Worm (Caenorhabditis elegans) whole organism, midembryonic: ENCODE measurements around the gene F31F4.17.

ENCODE experiments used
- T22C8.4 ChIP-seq: fragments of 200-800 bp; sonication (Bioruptor generic); IDR thresholded peaks from 2 replicates; pipeline ENCODE4 v1.3.6; 2022; ENCODE audit warnings: missing genetic modification characterization, missing compliant biosample characterization
- flt-1 ChIP-seq: fragments of 200-800 bp; sonication (Bioruptor generic); IDR thresholded peaks from 2 replicates; pipeline ENCODE4 v1.3.6; 2022; ENCODE audit warnings: missing genetic modification characterization, missing compliant biosample characterization
- tab-1 ChIP-seq: fragments of 200-800 bp; sonication (Bioruptor generic); IDR thresholded peaks from 2 replicates; pipeline ENCODE4 v1.3.6; 2022; ENCODE audit warnings: missing genetic modification characterization, missing compliant biosample characterization
- ztf-29 ChIP-seq: fragments of 200-800 bp; sonication (Bioruptor generic); IDR thresholded peaks from 2 replicates; pipeline ENCODE4 v1.3.6; 2022; ENCODE audit warnings: missing genetic modification reagents, missing genetic modification characterization, missing compliant biosample characterization

ce11 chrV:671342-671741, 11.2 kb upstream of the F31F4.17 start, which contains the start of gene sru-24:
- TF ChIP-seq T22C8.4 (GFP tag; lab: Robert Waterston, UW) = no peak
- TF ChIP-seq flt-1 (GFP tag; lab: Robert Waterston, UW) = no peak
- no peak for TF ChIP-seq ztf-29 (GFP tag; lab: Robert Waterston, UW)
- no peak for TF ChIP-seq tab-1 (GFP tag; lab: Robert Waterston, UW)
